Worm (Caenorhabditis elegans): ENCODE data around the gene tsp-6.

- TF ChIP-seq him-1 (tag; optimal IDR thresholded peaks at IDR 0.05) (no peak), dao-5 (tag; optimal IDR thresholded peaks at IDR 0.05) (no peak)
Measured at ce11 chrX:2807390-2807789, 12.9 kb upstream of the tsp-6 start, which contains the start of gene C14A11.5.

Data from whole organism, L4/young adult.